Worm (Caenorhabditis elegans): Measurements from ENCODE around the gene R01E6.2.
A peak's percentile ranks its signal among the peaks of the same experiment; 100 is the strongest.

R01E6.2 gene

DNA sequence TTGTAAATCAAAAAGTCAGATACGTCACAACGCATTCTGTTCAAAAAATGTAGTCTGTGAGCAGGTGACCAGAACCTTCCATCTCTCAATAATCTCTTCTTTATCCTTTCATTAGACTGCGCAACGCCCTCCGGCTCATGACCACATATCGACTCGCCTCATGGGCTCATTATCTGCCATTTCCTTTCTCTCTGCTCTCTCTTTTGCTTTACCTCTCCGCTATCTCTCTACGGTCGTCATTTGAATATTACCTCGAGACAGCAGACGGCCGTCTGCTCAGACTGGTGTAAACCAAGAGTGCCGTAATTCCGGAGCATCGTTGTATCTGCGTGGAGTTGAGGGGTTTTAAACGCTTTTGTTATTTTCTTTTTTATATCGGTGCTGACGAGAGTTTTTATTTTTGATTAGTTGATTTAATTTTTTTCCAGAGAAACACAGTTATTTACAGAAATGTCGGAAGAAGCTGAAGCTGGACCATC lies 31.7 kb upstream of the R01E6.2 start, which contains the start of gene bra-1:
Gene bra-1 (plus strand): TSS at position 429 of the 479 bp plus-strand sequence.
- TF ChIP-seq lin-32 (GFP tag; optimal IDR thresholded peaks at IDR 0.05) = no peak
- TF ChIP-seq zip-8 (tag; optimal IDR thresholded peaks at IDR 0.05) = no peak
- TF ChIP-seq ztf-11 (tag; optimal IDR thresholded peaks at IDR 0.05) = peak; percentile 67
- peak; percentile 66 for TF ChIP-seq sptf-1 (tag; optimal IDR thresholded peaks at IDR 0.05)
- peak; percentile 32 for TF ChIP-seq nhr-2 (tag; optimal IDR thresholded peaks at IDR 0.05)
- TF ChIP-seq ceh-83 (GFP tag; optimal IDR thresholded peaks at IDR 0.05) = no peak
- peak; percentile 57 for TF ChIP-seq lsy-2 (tag; optimal IDR thresholded peaks at IDR 0.05)
- TF ChIP-seq ceh-39 (tag; optimal IDR thresholded peaks at IDR 0.05) = peak; percentile 94
- TF ChIP-seq mep-1 (tag; optimal IDR thresholded peaks at IDR 0.05) = peak; percentile 78
- TF ChIP-seq bed-3 (GFP tag; optimal IDR thresholded peaks at IDR 0.05) = no peak
- no peak for TF ChIP-seq elt-1 (tag; optimal IDR thresholded peaks at IDR 0.05; ENCODE audit: borderline replicate concordance, insufficient read depth)
- TF ChIP-seq unc-62 (GFP tag; optimal IDR thresholded peaks at IDR 0.05) = peak; percentile 47
- no peak for TF ChIP-seq blmp-1 (tag; optimal IDR thresholded peaks at IDR 0.05)
- TF ChIP-seq flh-1 (GFP tag; optimal IDR thresholded peaks at IDR 0.05) = no peak
- peak; percentile 11 for TF ChIP-seq M03D4.4 (tag; optimal IDR thresholded peaks at IDR 0.05)
- peak; percentile 37 for TF ChIP-seq pha-4 (tag; optimal IDR thresholded peaks at IDR 0.05)
- no peak for TF ChIP-seq ham-2 (GFP tag; optimal IDR thresholded peaks at IDR 0.05)
- peak; percentile 62 for TF ChIP-seq unc-120 (tag; optimal IDR thresholded peaks at IDR 0.05; ENCODE audit: poor library complexity, severe bottlenecking)
- no peak for TF ChIP-seq mab-5 (tag; optimal IDR thresholded peaks at IDR 0.05)
- peak; percentile 80 for TF ChIP-seq cnd-1 (tag; optimal IDR thresholded peaks at IDR 0.05)
- TF ChIP-seq nhr-237 (tag; optimal IDR thresholded peaks at IDR 0.05) = no peak
- no peak for TF ChIP-seq snpc-4 (tag; optimal IDR thresholded peaks at IDR 0.05)
- no peak for TF ChIP-seq elt-3 (tag; optimal IDR thresholded peaks at IDR 0.05)
- TF ChIP-seq tbx-8 (GFP tag; optimal IDR thresholded peaks at IDR 0.05) = no peak
- TF ChIP-seq unc-39 (tag; optimal IDR thresholded peaks at IDR 0.05) = no peak
- peak; percentile 16 for TF ChIP-seq drap-1 (GFP tag; optimal IDR thresholded peaks at IDR 0.05)
- no peak for TF ChIP-seq nhr-28 (tag; optimal IDR thresholded peaks at IDR 0.05)
- peak; percentile 74 for TF ChIP-seq ces-1 (GFP tag; optimal IDR thresholded peaks at IDR 0.05)
- TF ChIP-seq mls-2 (tag; optimal IDR thresholded peaks at IDR 0.05) = peak; percentile 55
- peak; percentile 53 for TF ChIP-seq lin-13 (tag; optimal IDR thresholded peaks at IDR 0.05)
- TF ChIP-seq hlh-1 (tag; optimal IDR thresholded peaks at IDR 0.05) = peak; percentile 81

DNA sequence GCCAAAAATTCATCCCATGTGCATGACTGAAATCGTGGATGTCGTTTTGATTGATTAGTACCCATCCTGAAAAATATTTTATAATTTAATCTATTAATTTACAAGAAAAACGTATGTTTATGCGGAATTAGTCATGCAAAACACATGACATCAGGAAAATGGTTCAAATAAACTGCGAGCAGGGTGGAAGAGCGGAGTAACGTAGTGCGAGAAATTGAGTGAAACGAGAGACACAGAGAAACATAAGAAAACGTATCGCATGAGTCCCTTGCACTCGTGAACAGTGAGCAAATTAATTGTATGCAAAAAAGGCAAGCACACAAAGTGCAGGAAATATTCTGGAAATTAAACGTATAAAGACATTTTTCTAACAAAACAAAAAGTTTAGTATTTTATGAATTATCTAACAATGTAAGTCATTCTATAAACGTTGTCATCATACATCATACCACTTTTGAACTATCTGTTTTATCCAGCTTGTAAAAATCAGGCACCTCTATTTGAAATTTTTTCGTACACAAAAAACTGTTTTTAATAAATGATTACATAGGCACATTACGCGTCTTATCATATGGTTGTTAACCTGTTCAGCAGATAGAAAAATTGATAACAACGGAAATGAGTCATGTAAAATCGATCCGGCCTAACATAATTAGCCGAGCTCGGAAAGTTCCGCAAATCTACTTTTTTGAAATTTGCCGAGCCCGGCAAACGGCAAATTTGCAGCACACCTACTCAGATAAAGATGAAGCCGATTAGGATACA lies 29.8 kb upstream of the R01E6.2 start, which contains the start of gene F54B11.5:
Gene F54B11.5 (minus strand): TSS at position 66 of the 765 bp plus-strand sequence.
- TF ChIP-seq lin-13 (tag; optimal IDR thresholded peaks at IDR 0.05) = peak; percentile 15
- TF ChIP-seq mep-1 (tag; optimal IDR thresholded peaks at IDR 0.05) = peak; percentile 33
- TF ChIP-seq unc-62 (GFP tag; optimal IDR thresholded peaks at IDR 0.05) = peak; percentile 14
- TF ChIP-seq sptf-1 (tag; optimal IDR thresholded peaks at IDR 0.05) = no peak
- TF ChIP-seq ces-1 (GFP tag; optimal IDR thresholded peaks at IDR 0.05) = peak; percentile 30
- no peak for TF ChIP-seq ceh-39 (tag; optimal IDR thresholded peaks at IDR 0.05)

DNA sequence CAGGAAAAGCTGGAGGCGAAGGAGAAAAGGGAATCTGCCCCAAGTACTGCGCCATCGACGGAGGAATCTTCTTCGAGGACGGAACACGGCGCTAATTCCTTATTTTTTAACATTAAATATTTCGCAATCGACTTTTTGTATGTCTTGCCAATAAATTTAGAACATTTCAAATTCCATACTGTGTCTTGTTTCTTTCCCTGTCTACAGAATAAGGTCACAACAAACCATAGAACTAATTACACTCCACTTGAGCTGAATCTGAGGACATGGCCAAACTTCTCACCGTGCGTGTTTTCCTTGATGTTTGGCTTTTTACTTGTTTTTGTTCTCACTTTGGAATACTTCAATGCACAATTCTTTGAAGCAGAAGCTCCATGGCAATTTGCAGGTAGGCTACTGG lies 26.0 kb upstream of the R01E6.2 start, which contains the start of gene F54B11.4:
Gene F54B11.4 (plus strand): TSS at position 301 of the 400 bp plus-strand sequence.
- TF ChIP-seq nhr-2 (tag; optimal IDR thresholded peaks at IDR 0.05) (no peak), mep-1 (tag; optimal IDR thresholded peaks at IDR 0.05) (no peak), M03D4.4 (tag; optimal IDR thresholded peaks at IDR 0.05) (no peak), bed-3 (GFP tag; optimal IDR thresholded peaks at IDR 0.05) (no peak), nhr-237 (tag; optimal IDR thresholded peaks at IDR 0.05) (no peak), ces-1 (GFP tag; optimal IDR thresholded peaks at IDR 0.05) (no peak), nhr-12 (tag; optimal IDR thresholded peaks at IDR 0.05) (no peak), blmp-1 (tag; optimal IDR thresholded peaks at IDR 0.05) (no peak), drap-1 (GFP tag; optimal IDR thresholded peaks at IDR 0.05) (no peak), unc-62 (GFP tag; optimal IDR thresholded peaks at IDR 0.05) (no peak), flh-1 (GFP tag; optimal IDR thresholded peaks at IDR 0.05) (no peak), hlh-1 (tag; optimal IDR thresholded peaks at IDR 0.05) (no peak), ceh-43 (GFP tag; optimal IDR thresholded peaks at IDR 0.05) (no peak), lsy-2 (tag; optimal IDR thresholded peaks at IDR 0.05) (no peak)
